Worm (Caenorhabditis elegans): ENCODE measurements around the gene Y116A8C.467.

DNA sequence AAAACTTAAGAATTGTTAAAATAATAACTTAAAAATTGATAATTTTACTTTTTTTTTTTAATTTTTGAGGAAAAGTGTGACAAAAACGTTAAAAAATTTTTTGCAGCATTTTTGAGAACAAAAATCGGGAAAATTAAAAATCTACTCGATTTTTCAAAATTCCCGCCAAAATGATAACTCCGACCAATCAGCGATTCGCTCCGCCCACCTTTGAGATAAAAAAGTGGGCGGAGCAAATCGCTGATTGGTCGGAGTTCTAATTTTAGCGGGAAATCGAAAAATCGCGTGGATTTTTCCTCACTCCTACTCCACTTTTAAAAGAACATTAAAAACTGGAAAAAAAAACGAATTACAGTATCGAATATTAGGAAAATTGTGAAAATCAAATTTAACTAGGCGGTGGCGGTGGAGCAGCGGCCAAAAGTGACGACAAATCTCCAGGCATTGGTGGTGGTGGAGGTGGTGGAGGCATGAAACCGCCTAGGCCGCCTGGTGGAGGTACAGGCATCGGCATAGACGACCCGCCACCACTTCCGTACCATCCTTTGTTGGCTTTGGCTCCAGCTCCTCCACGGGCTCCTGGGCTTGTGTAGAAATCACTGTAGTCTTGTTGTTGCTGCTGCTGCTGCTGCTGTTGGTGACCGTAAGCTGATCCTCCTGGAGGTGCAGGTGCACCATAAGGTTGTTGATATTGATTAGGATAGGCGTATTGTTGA is 40.7 kb upstream of the Y116A8C.467 start:
- TF ChIP-seq ama-1 (optimal IDR thresholded peaks at IDR 0.05) (no peak), flt-1 (GFP tag; IDR thresholded peaks at IDR 0.05) (no peak), scrt-1 (GFP tag; IDR thresholded peaks at IDR 0.05) (peak; percentile 5; the same call in 1 of the 2 replicates), tbx-37 (GFP tag; conservative IDR thresholded peaks at IDR 0.05) (no peak), hmg-4 (GFP tag; optimal IDR thresholded peaks at IDR 0.05) (no peak), pes-1 (GFP tag; IDR thresholded peaks at IDR 0.05) (no peak), sea-1 (GFP tag; conservative IDR thresholded peaks at IDR 0.05) (no peak), tra-4 (tag; optimal IDR thresholded peaks at IDR 0.05) (no peak), tbx-11 (GFP tag; IDR thresholded peaks at IDR 0.05) (no peak), B0310.2 (tag; optimal IDR thresholded peaks at IDR 0.05) (no peak), F13C5.2 (tag; optimal IDR thresholded peaks at IDR 0.05) (no peak), ceh-36 (tag; optimal IDR thresholded peaks at IDR 0.05) (no peak)
